Worm (Caenorhabditis elegans): ENCODE results near the gene F08D12.12.

- no peak for TF ChIP-seq him-1 (tag; optimal IDR thresholded peaks at IDR 0.05)
- TF ChIP-seq dao-5 (tag; optimal IDR thresholded peaks at IDR 0.05) = no peak
Observed at ce11 chrII:2816676-2817075, 29.8 kb upstream of the F08D12.12 start, which contains the start of gene set-13.
